Worm (Caenorhabditis elegans): Measurements from ENCODE around the gene T04F8.2.

DNA sequence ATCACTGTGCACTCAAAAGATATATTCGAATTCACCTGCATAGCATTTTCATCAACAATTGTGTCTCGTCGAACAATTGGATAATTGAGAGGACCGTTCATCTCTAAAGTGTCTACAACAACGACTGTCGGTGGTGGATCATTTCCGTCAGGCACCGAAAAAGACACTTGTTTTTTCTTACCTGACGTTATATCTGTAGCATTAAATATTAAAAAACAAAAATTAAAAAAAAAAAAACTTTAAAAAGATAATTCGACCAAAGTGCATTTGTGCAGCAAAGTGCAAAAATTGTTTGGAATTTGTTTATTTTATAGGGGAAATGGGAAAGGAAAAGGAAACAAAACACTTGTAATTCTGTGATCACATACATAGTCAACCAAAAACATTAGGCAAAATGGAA lies 29.4 kb downstream of the T04F8.2 start, which contains the start of gene twk-44:
- TF ChIP-seq W03F9.2 (tag; optimal IDR thresholded peaks at IDR 0.05) (no peak), him-1 (tag; optimal IDR thresholded peaks at IDR 0.05) (no peak), dao-5 (tag; optimal IDR thresholded peaks at IDR 0.05) (no peak)

All from whole organism, L4/young adult.